Worm (Caenorhabditis elegans): ENCODE results near the gene nspd-5.

- no peak for TF ChIP-seq hlh-26 (GFP tag; conservative IDR thresholded peaks at IDR 0.05)
- TF ChIP-seq hlh-12 (tag; optimal IDR thresholded peaks at IDR 0.05): no peak
- TF ChIP-seq gei-17 (GFP tag; optimal IDR thresholded peaks at IDR 0.05): no peak
- no peak for TF ChIP-seq atf-7 (tag; optimal IDR thresholded peaks at IDR 0.05)
- TF ChIP-seq lin-40 (tag; optimal IDR thresholded peaks at IDR 0.05): no peak
- no peak for TF ChIP-seq madf-8 (GFP tag; conservative IDR thresholded peaks at IDR 0.05)
Measured at ce11 chrII:4879629-4880028, 19.5 kb upstream of the nspd-5 start, which contains the start of gene gst-6.
